Worm (Caenorhabditis elegans) whole organism, L1 larva: ENCODE data around the gene cysl-3.

Source experiments
- C04F5.9 ChIP-seq: sonication (generic microtip); optimal IDR thresholded peaks from 2 replicates; lab custom pipeline; 2016; ENCODE audit warnings: missing genetic modification characterization, missing compliant biosample characterization
- C34B4.2 ChIP-seq: sonication (generic microtip); optimal IDR thresholded peaks from 2 replicates; lab custom pipeline; 2017; ENCODE audit warnings: mild to moderate bottlenecking, missing genetic modification characterization, missing compliant biosample characterization
- Y116A8C.19 ChIP-seq: sonication (generic microtip); optimal IDR thresholded peaks from 2 replicates; lab custom pipeline; 2016; ENCODE audit warnings: missing compliant biosample characterization, missing genetic modification characterization, borderline replicate concordance
- alr-1 ChIP-seq: fragments of 200-800 bp; sonication (Bioruptor generic); optimal IDR thresholded peaks from 2 replicates; lab custom pipeline; 2018; ENCODE audit warnings: borderline replicate concordance, mild to moderate bottlenecking, missing genetic modification characterization, missing compliant biosample characterization
- blmp-1 ChIP-seq: fragments of 150-350 bp; optimal IDR thresholded peaks from 2 replicates; lab custom pipeline; 2014; ENCODE audit warnings: missing biosample characterization, missing genetic modification characterization
- ceh-82 ChIP-seq, 3 experiments: fragments of 150-350 bp in 1 of 3; sonication (generic microtip) in 2 of 3; optimal IDR thresholded peaks; 2 replicates each; lab custom pipeline; 2014 to 2017; ENCODE audit warnings: missing biosample characterization in 3 of 3, missing genetic modification characterization in 3 of 3
- efl-1 ChIP-seq, 4 experiments: fragments of 150-350 bp; optimal IDR thresholded peaks in 3 of 4; peaks in 1 of 4; 1 replicate in 1 of 4; 2 replicates in 3 of 4; lab custom pipeline; 2014; ENCODE audit warnings: missing biosample characterization in 2 of 4, missing genetic modification characterization in 2 of 4, missing genetic modification reagents in 2 of 4
- elt-2 ChIP-seq: sonication (generic microtip); optimal IDR thresholded peaks from 2 replicates; lab custom pipeline; 2016; ENCODE audit warnings: missing genetic modification characterization, mild to moderate bottlenecking, inconsistent platforms, missing compliant biosample characterization, missing genetic modification reagents
- elt-3 ChIP-seq, 6 experiments: fragments of 150-350 bp in 1 of 6; sonication (generic microtip); optimal IDR thresholded peaks; 2 replicates each; lab custom pipeline; 2017 to 2018; ENCODE audit warnings: missing biosample characterization in 6 of 6, missing genetic modification characterization in 6 of 6, inconsistent platforms in 1 of 6
- fkh-10 ChIP-seq: sonication (generic microtip); optimal IDR thresholded peaks from 2 replicates; lab custom pipeline; 2017; ENCODE audit warnings: missing biosample characterization, missing genetic modification reagents, missing genetic modification characterization
- fkh-4 ChIP-seq: sonication (generic microtip); optimal IDR thresholded peaks from 2 replicates; lab custom pipeline; 2016; ENCODE audit warnings: missing compliant biosample characterization, missing genetic modification characterization, borderline replicate concordance
- fkh-8 ChIP-seq: sonication (generic microtip); optimal IDR thresholded peaks from 2 replicates; lab custom pipeline; 2016; ENCODE audit warnings: mild to moderate bottlenecking, missing genetic modification characterization, missing compliant biosample characterization
- hpl-2 ChIP-seq: fragments of 150-350 bp; optimal IDR thresholded peaks from 2 replicates; lab custom pipeline; 2014; ENCODE audit warnings: missing biosample characterization, missing genetic modification reagents, missing genetic modification characterization
- isw-1 ChIP-seq: fragments of 200-800 bp; sonication (Bioruptor generic); IDR thresholded peaks from 2 replicates; pipeline ENCODE4 v1.3.6; 2022; ENCODE audit warnings: missing genetic modification characterization, missing compliant biosample characterization
- lin-13 ChIP-seq: fragments of 150-350 bp; optimal IDR thresholded peaks from 2 replicates; lab custom pipeline; 2014; ENCODE audit warnings: missing biosample characterization, missing genetic modification reagents, missing genetic modification characterization
- lin-14 ChIP-seq: fragments of 200-800 bp; sonication (Bioruptor generic); optimal IDR thresholded peaks from 2 replicates; lab custom pipeline; 2018; ENCODE audit warnings: mild to moderate bottlenecking, missing genetic modification characterization, moderate library complexity, missing compliant biosample characterization
- lin-35 ChIP-seq, 2 experiments: fragments of 150-350 bp; optimal IDR thresholded peaks; 2 replicates each; lab custom pipeline; 2014; ENCODE audit warnings: missing biosample characterization in 2 of 2, missing genetic modification characterization in 2 of 2, missing genetic modification reagents in 2 of 2
- lsy-2 ChIP-seq, 2 experiments: fragments of 150-350 bp; optimal IDR thresholded peaks; 2 replicates each; lab custom pipeline; 2014; ENCODE audit warnings: missing biosample characterization in 2 of 2, missing genetic modification characterization in 2 of 2
- mdl-1 ChIP-seq, 2 experiments: fragments of 150-350 bp; optimal IDR thresholded peaks; 2 replicates each; lab custom pipeline; 2014 to 2017; ENCODE audit warnings: missing biosample characterization in 2 of 2, missing genetic modification characterization in 2 of 2, inconsistent platforms in 1 of 2
- nhr-11 ChIP-seq: fragments of 150-350 bp; optimal IDR thresholded peaks from 2 replicates; lab custom pipeline; 2014; ENCODE audit warnings: missing biosample characterization, missing genetic modification characterization
- nhr-19 ChIP-seq: fragments of 200-800 bp; sonication (Bioruptor generic); conservative IDR thresholded peaks from 2 replicates; pipeline ENCODE4 v1.3.6; 2022; ENCODE audit warnings: missing genetic modification characterization, missing compliant biosample characterization
- nhr-20 ChIP-seq: sonication (generic microtip); optimal IDR thresholded peaks from 2 replicates; lab custom pipeline; 2016; ENCODE audit warnings: mild to moderate bottlenecking, missing genetic modification characterization, missing compliant biosample characterization
- nhr-85 ChIP-seq: sonication (generic microtip); peaks from one replicate; lab custom pipeline; 2016; ENCODE audit warnings: missing genetic modification characterization, inconsistent platforms, missing compliant biosample characterization
- nhr-90 ChIP-seq: sonication (generic microtip); optimal IDR thresholded peaks from 2 replicates; lab custom pipeline; 2016; ENCODE audit warnings: mild to moderate bottlenecking, missing genetic modification characterization, missing compliant biosample characterization; ENCODE audit not compliant: poor library complexity
- pax-3 ChIP-seq: fragments of 200-800 bp; sonication (Bioruptor generic); optimal IDR thresholded peaks from 2 replicates; lab custom pipeline; 2018; ENCODE audit warnings: mild to moderate bottlenecking, missing genetic modification characterization, moderate library complexity, missing compliant biosample characterization
- snu-23 ChIP-seq: sonication (generic microtip); optimal IDR thresholded peaks from 2 replicates; lab custom pipeline; 2016; ENCODE audit warnings: missing genetic modification characterization, missing compliant biosample characterization
- sptf-1 ChIP-seq: fragments of 150-350 bp; optimal IDR thresholded peaks from 2 replicates; lab custom pipeline; 2014; ENCODE audit warnings: missing biosample characterization, missing genetic modification characterization
- sup-37 ChIP-seq: fragments of 200-800 bp; sonication (Bioruptor generic); optimal IDR thresholded peaks from 2 replicates; lab custom pipeline; 2018; ENCODE audit warnings: mild to moderate bottlenecking, missing genetic modification characterization, missing compliant biosample characterization
- tlp-1 ChIP-seq: fragments of 150-350 bp; optimal IDR thresholded peaks from 2 replicates; lab custom pipeline; 2014; ENCODE audit warnings: missing biosample characterization, missing genetic modification characterization
- unc-30 ChIP-seq: sonication (generic microtip); optimal IDR thresholded peaks from 2 replicates; lab custom pipeline; 2017; ENCODE audit warnings: missing biosample characterization, missing genetic modification characterization
- unc-98 ChIP-seq: fragments of 200-800 bp; sonication (Bioruptor generic); IDR thresholded peaks from 2 replicates; pipeline ENCODE4 v1.3.6; 2022; ENCODE audit warnings: missing genetic modification characterization, missing compliant biosample characterization

The cysl-3 gene

ce11 chrV:3789770-3790169 is 13.8 kb upstream of the cysl-3 start, which contains the start of gene R08F11.7:
Gene R08F11.7, plus strand, starts transcription at chrV:3790070.
- TF ChIP-seq lin-35 (GFP tag; optimal IDR thresholded peaks at IDR 0.05; lab: Kevin White, UChicago) (no peak), isw-1 (no peak), sup-37 (no peak), lsy-2 (tag; optimal IDR thresholded peaks at IDR 0.05; lab: Kevin White, UChicago) (no peak)

- TF ChIP-seq fkh-8 (tag; lab: Kevin White, UChicago) (peak; percentile 32), sptf-1 (no peak), efl-1 (optimal IDR thresholded peaks at IDR 0.05; lab: Kevin White, UChicago) (no peak), efl-1 (GFP tag; optimal IDR thresholded peaks at IDR 0.05 in 1 of 2; lab: Kevin White, UChicago) (peak in 1 of 2 experiments; percentile 64), lin-14 (GFP tag; lab: Kevin White, UChicago) (peak; percentile 56), unc-30 (tag; lab: Kevin White, UChicago) (no peak), pax-3 (tag; lab: Kevin White, UChicago) (peak; percentile 1), nhr-11 (tag; lab: Kevin White, UChicago) (no peak), hpl-2 (no peak), Y116A8C.19 (no peak), nhr-19 (GFP tag; lab: Robert Waterston, UW) (no peak), fkh-10 (GFP tag; lab: Kevin White, UChicago) (peak; percentile 79)
Observed at ce11 chrV:3788538-3788937, 12.6 kb upstream of the cysl-3 start.

- TF ChIP-seq fkh-4 (no peak), tlp-1 (tag; lab: Kevin White, UChicago) (no peak), elt-2 (tag; lab: Kevin White, UChicago) (peak; percentile 62), ceh-82 (tag; optimal IDR thresholded peaks at IDR 0.05; lab: Kevin White, UChicago) (no peak), nhr-90 (tag; lab: Kevin White, UChicago) (no peak), unc-98 (no peak)
Observed at ce11 chrV:3784167-3784734, 8.3 kb upstream of the cysl-3 start, which contains the start of gene R08F11.1. Gene R08F11.1, minus strand, starts transcription at chrV:3784217.

ce11 chrV:3776946-3777345 is 1.0 kb upstream of the cysl-3 start:
- TF ChIP-seq tlp-1 (tag; lab: Kevin White, UChicago) (no peak), snu-23 (peak; percentile 32), nhr-85 (tag; lab: Kevin White, UChicago) (peak; percentile 69), C34B4.2 (tag; lab: Kevin White, UChicago) (no peak), nhr-20 (tag; lab: Kevin White, UChicago) (peak; percentile 33), lsy-2 (tag; optimal IDR thresholded peaks at IDR 0.05; lab: Kevin White, UChicago) (no peak), nhr-90 (tag; lab: Kevin White, UChicago) (no peak), lin-14 (GFP tag; lab: Kevin White, UChicago) (peak; percentile 51), blmp-1 (tag; lab: Kevin White, UChicago) (peak; percentile 43), mdl-1 (tag; optimal IDR thresholded peaks at IDR 0.05; lab: Kevin White, UChicago) (peak in 1 of 2 experiments; percentile 28), C04F5.9 (tag; lab: Kevin White, UChicago) (no peak), alr-1 (tag; lab: Kevin White, UChicago) (no peak), elt-2 (tag; lab: Kevin White, UChicago) (peak; percentile 61), elt-3 (tag; optimal IDR thresholded peaks at IDR 0.05; lab: Kevin White, UChicago) (peak in 1 of 6 experiments; percentile 12), efl-1 (optimal IDR thresholded peaks at IDR 0.05; lab: Kevin White, UChicago) (no peak), efl-1 (GFP tag; optimal IDR thresholded peaks at IDR 0.05 in 1 of 2; lab: Kevin White, UChicago) (peak in 1 of 2 experiments; percentile 87), lin-35 (GFP tag; optimal IDR thresholded peaks at IDR 0.05; lab: Kevin White, UChicago) (peak in 1 of 2 experiments; percentile 37)
- TF ChIP-seq, all 84 proteins: peak for 10

ce11 chrV:3774653-3775052 is 1.3 kb downstream of the cysl-3 start:
- TF ChIP-seq lin-13 (GFP tag; lab: Kevin White, UChicago) (no peak), elt-2 (tag; lab: Kevin White, UChicago) (peak; percentile 14)
